Fruit fly (Drosophila melanogaster) whole organism, embryonic: ENCODE measurements around the gene CG4115.

Experiments used
- CG10979 ChIP-seq: fragments of 200-800 bp; sonication (Bioruptor generic); optimal IDR thresholded peaks from 2 replicates; lab custom pipeline; 2018; ENCODE audit warnings: missing biosample characterization, mild to moderate bottlenecking, missing genetic modification characterization, moderate library complexity
- CG11093 ChIP-seq: fragments of 200-800 bp; sonication (Bioruptor generic); IDR thresholded peaks from 3 replicates; pipeline ENCODE4 v1.3.6; 2022; ENCODE audit warnings: missing biosample characterization, missing genetic modification characterization
- CG13123 ChIP-seq: fragments of 200-800 bp; sonication (Bioruptor generic); optimal IDR thresholded peaks from 2 replicates; lab custom pipeline; 2016; ENCODE audit warnings: missing biosample characterization, missing genetic modification characterization
- CG15269 ChIP-seq: fragments of 200-800 bp; sonication (Bioruptor generic); optimal IDR thresholded peaks from 2 replicates; lab custom pipeline; 2018; ENCODE audit warnings: missing biosample characterization, mild to moderate bottlenecking, missing genetic modification characterization, moderate library complexity
- CG1603 ChIP-seq: fragments of 200-800 bp; sonication (Bioruptor generic); optimal IDR thresholded peaks from 2 replicates; lab custom pipeline; 2019; ENCODE audit warnings: missing biosample characterization, mild to moderate bottlenecking, missing genetic modification characterization, moderate library complexity
- CG17612 ChIP-seq: fragments of 200-800 bp; sonication (Bioruptor generic); IDR thresholded peaks from 2 replicates; pipeline ENCODE4 v1.3.6; 2022; ENCODE audit warnings: missing biosample characterization, missing genetic modification characterization
- CG18476 ChIP-seq: fragments of 200-800 bp; sonication (Bioruptor generic); optimal IDR thresholded peaks from 2 replicates; lab custom pipeline; 2016; ENCODE audit warnings: missing biosample characterization, mild to moderate bottlenecking, missing genetic modification characterization
- CG18599 ChIP-seq: fragments of 200-800 bp; sonication (Bioruptor generic); optimal IDR thresholded peaks from 3 replicates; lab custom pipeline; 2017; ENCODE audit warnings: missing biosample characterization, missing genetic modification characterization, mild to moderate bottlenecking, moderate library complexity, missing genetic modification reagents
- CG18619 ChIP-seq: fragments of 200-800 bp; sonication (Bioruptor generic); optimal IDR thresholded peaks from 3 replicates; lab custom pipeline; 2017; ENCODE audit warnings: missing biosample characterization, mild to moderate bottlenecking, missing genetic modification characterization
- CG2199 ChIP-seq: fragments of 200-800 bp; sonication (Bioruptor generic); IDR thresholded peaks from 3 replicates; pipeline ENCODE4 v1.3.6; 2022; ENCODE audit warnings: missing biosample characterization, missing genetic modification characterization
- CG31365 ChIP-seq: fragments of 200-800 bp; sonication (Bioruptor generic); optimal IDR thresholded peaks from 2 replicates; lab custom pipeline; 2018; ENCODE audit warnings: missing biosample characterization, mild to moderate bottlenecking, missing genetic modification characterization
- CG3281 ChIP-seq: fragments of 200-800 bp; sonication (Bioruptor generic); optimal IDR thresholded peaks from 3 replicates; lab custom pipeline; 2017; ENCODE audit warnings: missing biosample characterization, mild to moderate bottlenecking, missing genetic modification characterization
- CG34224 ChIP-seq: fragments of 200-800 bp; sonication (Bioruptor generic); IDR thresholded peaks from 3 replicates; pipeline ENCODE4 v1.3.6; 2022; ENCODE audit warnings: missing biosample characterization, missing genetic modification characterization; ENCODE audit not compliant: partially characterized antibody
- CG4820 ChIP-seq: fragments of 200-800 bp; sonication (Bioruptor generic); optimal IDR thresholded peaks from 3 replicates; lab custom pipeline; 2016; ENCODE audit warnings: missing biosample characterization, missing genetic modification characterization
- CG8765 ChIP-seq: fragments of 200-800 bp; sonication (Bioruptor generic); IDR thresholded peaks from 2 replicates; pipeline ENCODE4 v1.3.6; 2022; ENCODE audit warnings: missing biosample characterization, missing genetic modification characterization
- CG9437 ChIP-seq: fragments of 200-800 bp; sonication (Bioruptor generic); optimal IDR thresholded peaks from 2 replicates; lab custom pipeline; 2018; ENCODE audit warnings: missing biosample characterization, mild to moderate bottlenecking, missing genetic modification characterization
- CG9817 ChIP-seq: fragments of 200-800 bp; sonication (Bioruptor generic); optimal IDR thresholded peaks from 2 replicates; lab custom pipeline; 2018; ENCODE audit warnings: missing biosample characterization, mild to moderate bottlenecking, missing genetic modification characterization, moderate library complexity
- CG9932 ChIP-seq: fragments of 200-800 bp; sonication (Bioruptor generic); IDR thresholded peaks from 2 replicates; pipeline ENCODE4 v1.3.6; 2022; ENCODE audit warnings: missing biosample characterization, missing genetic modification characterization
- Dek ChIP-seq: fragments of 200-800 bp; sonication (Bioruptor generic); optimal IDR thresholded peaks from 3 replicates; lab custom pipeline; 2019; ENCODE audit warnings: missing biosample characterization, mild to moderate bottlenecking, missing genetic modification characterization, moderate library complexity
- Dip2 ChIP-seq: fragments of 200-800 bp; sonication (Bioruptor generic); IDR thresholded peaks from 2 replicates; pipeline ENCODE4 v1.3.6; 2022; ENCODE audit warnings: missing biosample characterization, missing genetic modification characterization
- Doc2 ChIP-seq: fragments of 200-800 bp; sonication (Bioruptor generic); IDR thresholded peaks from 2 replicates; pipeline ENCODE4 v1.3.6; 2022; ENCODE audit warnings: missing biosample characterization, missing genetic modification characterization
- Lpt ChIP-seq: fragments of >200 bp; optimal IDR thresholded peaks from 2 replicates; lab custom pipeline; 2018; ENCODE audit warnings: missing biosample characterization, missing genetic modification characterization
- Myb ChIP-seq: fragments of 200-800 bp; sonication (Bioruptor generic); optimal IDR thresholded peaks from 2 replicates; lab custom pipeline; 2016; ENCODE audit warnings: missing biosample characterization, missing genetic modification characterization
- NFAT ChIP-seq: fragments of 200-800 bp; sonication (Bioruptor generic); IDR thresholded peaks from 2 replicates; pipeline ENCODE4 v1.3.6; 2022; ENCODE audit warnings: missing biosample characterization, missing genetic modification characterization
- Nf-YA ChIP-seq: fragments of 200-800 bp; sonication (Bioruptor generic); IDR thresholded peaks from 2 replicates; pipeline ENCODE4 v1.3.6; 2022; ENCODE audit warnings: missing biosample characterization, missing genetic modification characterization
- Optix ChIP-seq: fragments of 200-800 bp; sonication (Bioruptor generic); IDR thresholded peaks from 3 replicates; pipeline ENCODE4 v1.3.6; 2022; ENCODE audit warnings: missing biosample characterization, missing genetic modification characterization
- Poxn ChIP-seq: fragments of 200-800 bp; sonication (Bioruptor generic); IDR thresholded peaks from 2 replicates; pipeline ENCODE4 v1.3.6; 2022; ENCODE audit warnings: missing biosample characterization, missing genetic modification characterization
- Ravus ChIP-seq: fragments of 200-800 bp; sonication (Bioruptor generic); IDR thresholded peaks from 2 replicates; pipeline ENCODE4 v1.3.6; 2022; ENCODE audit warnings: missing biosample characterization, missing genetic modification characterization
- Xrp1 ChIP-seq: fragments of 200-800 bp; sonication (Bioruptor generic); IDR thresholded peaks from 2 replicates; pipeline ENCODE4 v1.3.6; 2022; ENCODE audit warnings: missing biosample characterization, missing genetic modification characterization
- ab ChIP-seq: fragments of 200-800 bp; sonication (Bioruptor generic); optimal IDR thresholded peaks from 2 replicates; lab custom pipeline; 2016; ENCODE audit warnings: missing biosample characterization, missing genetic modification characterization
- ac ChIP-seq: fragments of 200-800 bp; sonication (Bioruptor generic); optimal IDR thresholded peaks from 3 replicates; lab custom pipeline; 2017; ENCODE audit warnings: missing biosample characterization, mild to moderate bottlenecking, missing genetic modification characterization
- amos ChIP-seq: fragments of 200-800 bp; sonication (Bioruptor generic); IDR thresholded peaks from 2 replicates; pipeline ENCODE4 v1.3.6; 2022; ENCODE audit warnings: missing biosample characterization, missing genetic modification characterization; ENCODE audit not compliant: partially characterized antibody
- aop ChIP-seq: fragments of 200-800 bp; sonication (Bioruptor generic); IDR thresholded peaks from 2 replicates; pipeline ENCODE4 v1.3.6; 2022; ENCODE audit warnings: missing biosample characterization, missing genetic modification characterization
- br ChIP-seq: fragments of >200 bp; optimal IDR thresholded peaks from 2 replicates; lab custom pipeline; 2017
- cg ChIP-seq: fragments of 200-800 bp; sonication (Bioruptor generic); optimal IDR thresholded peaks from 3 replicates; lab custom pipeline; 2019; ENCODE audit warnings: missing biosample characterization, mild to moderate bottlenecking, missing genetic modification characterization, moderate library complexity
- chif ChIP-seq, 2 experiments: fragments of 200-800 bp; sonication (Bioruptor generic); optimal IDR thresholded peaks; 3 replicates each; lab custom pipeline; 2016; ENCODE audit warnings: missing biosample characterization in 2 of 2, missing genetic modification characterization in 2 of 2
- danr ChIP-seq: fragments of 200-800 bp; sonication (Bioruptor generic); IDR thresholded peaks from 2 replicates; pipeline ENCODE4 v1.3.6; 2022; ENCODE audit warnings: missing biosample characterization, missing genetic modification characterization
- dm ChIP-seq: fragments of 200-800 bp; sonication (Bioruptor generic); optimal IDR thresholded peaks from 3 replicates; lab custom pipeline; 2016; ENCODE audit warnings: missing biosample characterization, missing genetic modification characterization
- gfzf ChIP-seq: fragments of 200-800 bp; sonication (Bioruptor generic); optimal IDR thresholded peaks from 2 replicates; lab custom pipeline; 2016; ENCODE audit warnings: missing biosample characterization, mild to moderate bottlenecking, missing genetic modification characterization, moderate library complexity
- grn ChIP-seq: fragments of 200-800 bp; sonication (Bioruptor generic); optimal IDR thresholded peaks from 3 replicates; lab custom pipeline; 2017; ENCODE audit warnings: missing biosample characterization, missing genetic modification characterization
- h ChIP-seq: fragments of >200 bp; optimal IDR thresholded peaks from 2 replicates; lab custom pipeline; 2017
- her ChIP-seq: fragments of 200-800 bp; sonication (Bioruptor generic); optimal IDR thresholded peaks from 2 replicates; lab custom pipeline; 2016; ENCODE audit warnings: missing biosample characterization, missing genetic modification characterization
- kay ChIP-seq: fragments of 200-800 bp; sonication (Bioruptor generic); optimal IDR thresholded peaks from 2 replicates; lab custom pipeline; 2016; ENCODE audit warnings: missing biosample characterization, missing genetic modification characterization
- luna ChIP-seq: fragments of 200-800 bp; sonication (Bioruptor generic); optimal IDR thresholded peaks from 2 replicates; lab custom pipeline; 2016; ENCODE audit warnings: missing biosample characterization, missing genetic modification characterization
- odd ChIP-seq: fragments of 200-800 bp; sonication (Bioruptor generic); optimal IDR thresholded peaks from 2 replicates; lab custom pipeline; 2017; ENCODE audit warnings: missing biosample characterization, mild to moderate bottlenecking, missing genetic modification characterization
- otp ChIP-seq: fragments of 200-800 bp; sonication (Bioruptor generic); IDR thresholded peaks from 3 replicates; pipeline ENCODE4, ENCODE4 v1.3.6; 2022; ENCODE audit warnings: missing biosample characterization, missing genetic modification characterization
- peb ChIP-seq: fragments of 200-800 bp; sonication (Bioruptor generic); IDR thresholded peaks from 2 replicates; pipeline ENCODE4 v1.3.6; 2022; ENCODE audit warnings: missing biosample characterization, missing genetic modification characterization
- so ChIP-seq: fragments of 200-800 bp; sonication (Bioruptor generic); IDR thresholded peaks from 3 replicates; pipeline ENCODE4 v1.3.6; 2022; ENCODE audit warnings: missing biosample characterization, missing genetic modification characterization
- sug ChIP-seq: fragments of 200-800 bp; optimal IDR thresholded peaks from 2 replicates; lab custom pipeline; 2019; ENCODE audit warnings: missing biosample characterization, mild to moderate bottlenecking, missing genetic modification characterization, moderate library complexity
- ttk ChIP-seq: fragments of 200-800 bp; sonication (Bioruptor generic); IDR thresholded peaks from 2 replicates; pipeline ENCODE4 v2.1.2; 2022; ENCODE audit warnings: missing biosample characterization, missing genetic modification characterization

Gene CG4115

DNA sequence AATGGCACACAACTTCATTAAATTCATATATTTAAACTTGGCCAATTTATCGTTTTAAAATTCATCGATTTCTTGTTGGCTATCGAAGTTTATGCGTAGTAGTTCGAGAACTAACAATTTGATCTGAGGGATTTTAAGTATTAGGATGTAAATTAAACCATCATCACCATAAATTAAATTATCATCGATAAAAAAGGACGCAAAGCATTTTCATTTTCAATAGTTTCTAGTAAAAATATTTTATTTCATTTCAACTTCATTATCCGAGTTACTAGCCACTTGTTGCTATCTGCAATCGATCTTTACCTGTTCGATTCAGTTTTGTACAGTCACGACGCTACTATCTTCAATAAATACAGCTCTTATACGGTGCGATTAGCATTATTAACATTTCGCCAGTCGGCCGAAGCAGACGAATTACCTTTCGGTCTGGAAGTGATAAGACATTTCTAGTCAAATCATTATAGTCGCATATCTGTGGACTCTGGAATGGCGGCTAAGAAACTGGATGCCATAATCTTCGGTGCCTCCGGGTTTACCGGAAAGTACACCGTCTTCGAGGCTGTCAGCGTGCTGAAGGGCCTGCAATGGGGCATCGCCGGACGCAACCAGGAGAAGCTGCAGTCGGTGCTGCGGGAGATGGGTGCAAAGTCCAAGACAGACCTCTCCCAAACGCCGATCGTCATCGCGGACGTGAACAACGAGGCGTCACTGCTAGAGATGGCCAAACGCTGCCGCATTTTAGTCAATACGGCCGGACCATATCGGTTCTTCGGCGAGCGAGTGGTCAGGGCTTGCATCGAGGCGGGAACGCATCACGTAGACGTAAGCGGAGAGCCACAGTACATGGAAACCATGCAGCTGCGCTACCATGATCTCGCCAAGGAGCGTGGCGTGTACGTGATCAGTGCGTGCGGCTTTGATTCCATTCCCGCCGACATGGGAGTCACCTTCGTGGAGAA is 46.7 kb downstream of the CG4115 start, which contains the start of gene CG5167 (continued):
- TF ChIP-seq Nf-YA (GFP tag; lab: Robert Waterston, UW) (no peak), CG2199 (GFP tag; lab: Robert Waterston, UW) (no peak), Xrp1 (peak; percentile 49), gfzf (no peak), chif (GFP tag; optimal IDR thresholded peaks at IDR 0.05; lab: Kevin White, UChicago) (no peak), NFAT (GFP tag; lab: Robert Waterston, UW) (no peak), CG34224 (GFP tag; lab: Robert Waterston, UW) (peak; percentile 43; the same call in 2 of the 3 replicates), so (GFP tag; lab: Robert Waterston, UW) (0 out of 3 replicates have a peak, but pooled peaks have one; percentile 21), Doc2 (no peak), CG9437 (GFP tag; lab: Kevin White, UChicago) (peak; percentile 85), CG17612 (no peak), odd (GFP tag; lab: Kevin White, UChicago) (peak; percentile 3), Lpt (GFP tag; lab: Kevin White, UChicago) (no peak), CG10979 (tag; lab: Kevin White, UChicago) (peak; percentile 61), ab (no peak), ttk (GFP tag; lab: Robert Waterston, UW) (no peak), Myb (GFP tag; lab: Kevin White, UChicago) (peak; percentile 9), her (GFP tag; lab: Kevin White, UChicago) (no peak), Poxn (no peak), CG9932 (GFP tag; lab: Robert Waterston, UW) (no peak), CG4820 (GFP tag; lab: Kevin White, UChicago) (peak; percentile 99), CG1603 (tag; lab: Kevin White, UChicago) (peak; percentile 39), CG18599 (GFP tag; lab: Kevin White, UChicago) (peak; percentile 67), amos (peak; percentile 7; the same call in 1 of the 2 replicates), grn (GFP tag; lab: Kevin White, UChicago) (peak; percentile 93), CG8765 (GFP tag; lab: Robert Waterston, UW) (0 out of 2 replicates have a peak, but pooled peaks have one; percentile 5), CG18619 (no peak), kay (no peak), Dek (tag; lab: Kevin White, UChicago) (peak; percentile 47), sug (tag; lab: Kevin White, UChicago) (peak; percentile 36), h (lab: Kevin White, UChicago) (no peak), CG15269 (tag; lab: Kevin White, UChicago) (peak; percentile 47), cg (GFP tag; lab: Kevin White, UChicago) (no peak), dm (no peak), Optix (no peak), CG18476 (GFP tag; lab: Kevin White, UChicago) (no peak), br (lab: Kevin White, UChicago) (no peak), aop (no peak), peb (GFP tag; lab: Robert Waterston, UW) (no peak), Ravus (GFP tag; lab: Robert Waterston, UW) (no peak), otp (GFP tag; lab: Robert Waterston, UW) (no peak), Dip2 (GFP tag; lab: Robert Waterston, UW) (no peak), CG31365 (tag; lab: Kevin White, UChicago) (no peak), CG9817 (tag; lab: Kevin White, UChicago) (no peak), luna (GFP tag; lab: Kevin White, UChicago) (peak; percentile 22), CG3281 (GFP tag; lab: Kevin White, UChicago) (peak; percentile 24), CG11093 (GFP tag; lab: Robert Waterston, UW) (no peak), ac (GFP tag; lab: Kevin White, UChicago) (no peak), CG13123 (no peak), danr (no peak)
